Worm (Caenorhabditis elegans): ENCODE data around the gene fbxc-51.

The fbxc-51 gene

ce11 chrII:913222-913722, 44.7 kb downstream of the fbxc-51 start, which contains the start of gene fbxc-33 (continued):
- no peak for TF ChIP-seq unc-98 (GFP tag; IDR thresholded peaks at IDR 0.05)
- peak; percentile 41 for TF ChIP-seq elt-2 (tag; optimal IDR thresholded peaks at IDR 0.05)
- no peak for TF ChIP-seq mep-1 (tag; optimal IDR thresholded peaks at IDR 0.05)
- no peak for TF ChIP-seq unc-62 (GFP tag; optimal IDR thresholded peaks at IDR 0.05)
- TF ChIP-seq pqm-1 (tag; optimal IDR thresholded peaks at IDR 0.05), result no peak
- TF ChIP-seq sup-37 (GFP tag; optimal IDR thresholded peaks at IDR 0.05), result no peak

ce11 chrII:915206-915605, 46.6 kb downstream of the fbxc-51 start:
- no peak for TF ChIP-seq efl-1 (optimal IDR thresholded peaks at IDR 0.05)
- peak in 1 of 2 experiments; percentile 83 for TF ChIP-seq efl-1 (GFP tag; optimal IDR thresholded peaks at IDR 0.05 in 1 of 2)
- TF ChIP-seq hlh-17 (GFP tag; optimal IDR thresholded peaks at IDR 0.05; ENCODE audit: borderline replicate concordance), result no peak
- no peak for TF ChIP-seq aly-2 (tag; optimal IDR thresholded peaks at IDR 0.05)
- TF ChIP-seq nhr-28 (tag; optimal IDR thresholded peaks at IDR 0.05), result no peak
- TF ChIP-seq elt-3 (tag; optimal IDR thresholded peaks at IDR 0.05), result no peak
- TF ChIP-seq nhr-47 (tag; optimal IDR thresholded peaks at IDR 0.05), result no peak
- TF ChIP-seq sptf-1 (tag; optimal IDR thresholded peaks at IDR 0.05), result no peak
- peak; percentile 100 for TF ChIP-seq elt-2 (tag; optimal IDR thresholded peaks at IDR 0.05)
- no peak for TF ChIP-seq sup-37 (GFP tag; optimal IDR thresholded peaks at IDR 0.05)
- TF ChIP-seq nhr-20 (tag; optimal IDR thresholded peaks at IDR 0.05), result peak; percentile 42
- TF ChIP-seq lsy-2 (tag; optimal IDR thresholded peaks at IDR 0.05), result no peak
- TF ChIP-seq rnt-1 (tag; optimal IDR thresholded peaks at IDR 0.05), result no peak
- peak; percentile 91 for TF ChIP-seq tlp-1 (tag; optimal IDR thresholded peaks at IDR 0.05)
- no peak for TF ChIP-seq F16B12.6 (tag; optimal IDR thresholded peaks at IDR 0.05)
- no peak for TF ChIP-seq nhr-19 (GFP tag; conservative IDR thresholded peaks at IDR 0.05)
- no peak for TF ChIP-seq zip-4 (GFP tag; optimal IDR thresholded peaks at IDR 0.05)
- peak; percentile 73 for TF ChIP-seq pax-3 (tag; optimal IDR thresholded peaks at IDR 0.05)
- peak; percentile 93 for TF ChIP-seq jun-1 (tag; optimal IDR thresholded peaks at IDR 0.05)
- TF ChIP-seq nhr-77 (tag; optimal IDR thresholded peaks at IDR 0.05), result no peak
- TF ChIP-seq lin-39 (tag; optimal IDR thresholded peaks at IDR 0.05), result no peak
- TF ChIP-seq Y116A8C.19 (tag; optimal IDR thresholded peaks at IDR 0.05; ENCODE audit: borderline replicate concordance), result no peak
- no peak for TF ChIP-seq isw-1 (GFP tag; IDR thresholded peaks at IDR 0.05)
- TF ChIP-seq grh-1 (GFP tag; IDR thresholded peaks at IDR 0.05), result no peak
- TF ChIP-seq dpl-1 (GFP tag; optimal IDR thresholded peaks at IDR 0.05), result no peak
- TF ChIP-seq nhr-237 (tag; optimal IDR thresholded peaks at IDR 0.05), result no peak
- no peak for TF ChIP-seq swsn-7 (tag; optimal IDR thresholded peaks at IDR 0.05)
- no peak for TF ChIP-seq irx-1 (tag; optimal IDR thresholded peaks at IDR 0.05)
- TF ChIP-seq fkh-4 (tag; optimal IDR thresholded peaks at IDR 0.05; ENCODE audit: borderline replicate concordance), result no peak
- no peak for TF ChIP-seq C04F5.9 (tag; optimal IDR thresholded peaks at IDR 0.05)
- TF ChIP-seq egl-13 (tag; optimal IDR thresholded peaks at IDR 0.05), result no peak
- TF ChIP-seq fkh-10 (GFP tag; optimal IDR thresholded peaks at IDR 0.05), result no peak
- TF ChIP-seq nhr-84 (tag; optimal IDR thresholded peaks at IDR 0.05), result no peak
- no peak for TF ChIP-seq ceh-82 (tag; optimal IDR thresholded peaks at IDR 0.05)
- TF ChIP-seq ets-5 (GFP tag; IDR thresholded peaks at IDR 0.05), result no peak
- no peak for TF ChIP-seq mef-2 (tag; optimal IDR thresholded peaks at IDR 0.05)
- TF ChIP-seq tbx-2 (tag; optimal IDR thresholded peaks at IDR 0.05), result no peak
- no peak for TF ChIP-seq snu-23 (GFP tag; optimal IDR thresholded peaks at IDR 0.05)
- no peak for TF ChIP-seq lir-3 (tag; optimal IDR thresholded peaks at IDR 0.05; ENCODE audit: poor library complexity)
- no peak for TF ChIP-seq nhr-11 (tag; optimal IDR thresholded peaks at IDR 0.05)
- TF ChIP-seq unc-30 (tag; optimal IDR thresholded peaks at IDR 0.05), result no peak
- TF ChIP-seq hpl-2 (GFP tag; optimal IDR thresholded peaks at IDR 0.05), result no peak
- no peak for TF ChIP-seq ceh-8 (GFP tag; optimal IDR thresholded peaks at IDR 0.05)
- TF ChIP-seq ama-1 (optimal IDR thresholded peaks at IDR 0.05), result no peak
- TF ChIP-seq efl-3 (GFP tag; optimal IDR thresholded peaks at IDR 0.05), result no peak
- TF ChIP-seq nhr-12 (tag; optimal IDR thresholded peaks at IDR 0.05), result no peak
- no peak for TF ChIP-seq nhr-76 (tag; optimal IDR thresholded peaks at IDR 0.05)
- no peak for TF ChIP-seq ces-1 (GFP tag; optimal IDR thresholded peaks at IDR 0.05)

All from whole organism, L1 larva.